Fruit fly (Drosophila melanogaster) whole organism, embryonic: ENCODE results near the gene Pop4.
A peak's percentile ranks its signal among the peaks of the same experiment; 100 is the strongest.

Source experiments
- Awh ChIP-seq: fragments of 200-800 bp; sonication (Bioruptor generic); IDR thresholded peaks from 2 replicates; pipeline ENCODE4, ENCODE4 v1.3.6; 2022; ENCODE audit warnings: missing biosample characterization, missing genetic modification characterization
- CG10462 ChIP-seq: fragments of 200-800 bp; sonication (Bioruptor generic); optimal IDR thresholded peaks from 2 replicates; lab custom pipeline; 2016; ENCODE audit warnings: missing biosample characterization, missing genetic modification characterization
- CG10565 ChIP-seq: fragments of 200-800 bp; sonication (Bioruptor generic); optimal IDR thresholded peaks from 3 replicates; lab custom pipeline; 2016; ENCODE audit warnings: missing biosample characterization, mild to moderate bottlenecking, missing genetic modification characterization
- CG11696 ChIP-seq: fragments of 200-800 bp; sonication (Bioruptor generic); IDR thresholded peaks from 2 replicates; pipeline ENCODE4 v1.3.6; 2022; ENCODE audit warnings: missing biosample characterization, missing genetic modification characterization
- CG12104 ChIP-seq: fragments of 200-800 bp; sonication (Bioruptor generic); optimal IDR thresholded peaks from 3 replicates; lab custom pipeline; 2016; ENCODE audit warnings: missing biosample characterization, missing genetic modification characterization
- CG15696 ChIP-seq: fragments of 200-800 bp; sonication (Bioruptor generic); optimal IDR thresholded peaks from 2 replicates; lab custom pipeline; 2019; ENCODE audit warnings: missing biosample characterization, mild to moderate bottlenecking, missing genetic modification characterization, moderate library complexity
- CG16815 ChIP-seq: fragments of 200-800 bp; sonication (Bioruptor generic); optimal IDR thresholded peaks from 3 replicates; lab custom pipeline; 2017; ENCODE audit warnings: missing biosample characterization, mild to moderate bottlenecking, missing genetic modification characterization
- CG17328 ChIP-seq: fragments of 200-800 bp; sonication (Bioruptor generic); IDR thresholded peaks from 2 replicates; pipeline ENCODE4 v1.3.6; 2022; ENCODE audit warnings: missing biosample characterization, missing genetic modification characterization
- CG1832 ChIP-seq: fragments of 200-800 bp; sonication (Bioruptor generic); optimal IDR thresholded peaks from 2 replicates; lab custom pipeline; 2017; ENCODE audit warnings: missing biosample characterization, mild to moderate bottlenecking, missing genetic modification characterization, inconsistent platforms
- CG3163 ChIP-seq: fragments of 200-800 bp; sonication (Bioruptor generic); optimal IDR thresholded peaks from 3 replicates; lab custom pipeline; 2016; ENCODE audit warnings: missing biosample characterization, missing genetic modification characterization
- CG4282 ChIP-seq: fragments of 200-800 bp; sonication (Bioruptor generic); optimal IDR thresholded peaks from 2 replicates; lab custom pipeline; 2016; ENCODE audit warnings: missing biosample characterization, missing genetic modification characterization
- CG4328 ChIP-seq: fragments of 200-800 bp; sonication (Bioruptor generic); optimal IDR thresholded peaks from 3 replicates; lab custom pipeline; 2017; ENCODE audit warnings: missing biosample characterization, missing genetic modification reagents, missing genetic modification characterization
- CG6654 ChIP-seq: fragments of 200-800 bp; sonication (Bioruptor generic); optimal IDR thresholded peaks from 2 replicates; lab custom pipeline; 2017; ENCODE audit warnings: missing biosample characterization, mild to moderate bottlenecking, missing genetic modification characterization
- CG6813 ChIP-seq: fragments of 200-800 bp; sonication (Bioruptor generic); optimal IDR thresholded peaks from 2 replicates; lab custom pipeline; 2017; ENCODE audit warnings: missing biosample characterization, missing genetic modification characterization, mild to moderate bottlenecking, moderate library complexity, missing genetic modification reagents
- CG7372 ChIP-seq: fragments of 200-800 bp; sonication (Bioruptor generic); IDR thresholded peaks from 2 replicates; pipeline ENCODE4 v1.3.6; 2022; ENCODE audit warnings: missing biosample characterization, missing genetic modification characterization
- CG7745 ChIP-seq: fragments of 200-800 bp; sonication (Bioruptor generic); optimal IDR thresholded peaks from 2 replicates; lab custom pipeline; 2018; ENCODE audit warnings: missing biosample characterization, mild to moderate bottlenecking, missing genetic modification characterization, moderate library complexity
- CG8359 ChIP-seq: fragments of 200-800 bp; sonication (Bioruptor generic); optimal IDR thresholded peaks from 2 replicates; lab custom pipeline; 2017; ENCODE audit warnings: missing biosample characterization, mild to moderate bottlenecking, missing genetic modification characterization, borderline replicate concordance
- CG8478 ChIP-seq: fragments of >200 bp; optimal IDR thresholded peaks from 2 replicates; lab custom pipeline; 2018
- CG9215 ChIP-seq: fragments of 200-800 bp; sonication (Bioruptor generic); IDR thresholded peaks from 2 replicates; pipeline ENCODE4 v1.3.6; 2022; ENCODE audit warnings: missing biosample characterization, missing genetic modification characterization
- D19A ChIP-seq: fragments of 200-800 bp; optimal IDR thresholded peaks from 3 replicates; lab custom pipeline; 2019; ENCODE audit warnings: missing biosample characterization, mild to moderate bottlenecking, missing genetic modification characterization, moderate library complexity
- Doc3 ChIP-seq: fragments of 200-800 bp; sonication (Bioruptor generic); IDR thresholded peaks from 3 replicates; pipeline ENCODE4 v1.3.6; 2022; ENCODE audit warnings: missing biosample characterization, missing genetic modification characterization; ENCODE audit not compliant: partially characterized antibody
- HHEX ChIP-seq: fragments of 200-800 bp; sonication (Bioruptor generic); optimal IDR thresholded peaks from 3 replicates; lab custom pipeline; 2017; ENCODE audit warnings: missing biosample characterization, mild to moderate bottlenecking, missing genetic modification characterization, missing genetic modification reagents
- Hmx ChIP-seq: fragments of 200-800 bp; sonication (Bioruptor generic); optimal IDR thresholded peaks from 2 replicates; lab custom pipeline; 2016; ENCODE audit warnings: missing biosample characterization, missing genetic modification characterization
- Lhr ChIP-seq: fragments of 200-800 bp; sonication (Bioruptor generic); optimal IDR thresholded peaks from 3 replicates; lab custom pipeline; 2017; ENCODE audit warnings: mild to moderate bottlenecking, missing biosample characterization, missing genetic modification reagents, missing genetic modification characterization
- Nf-YA ChIP-seq: fragments of 200-800 bp; sonication (Bioruptor generic); IDR thresholded peaks from 2 replicates; pipeline ENCODE4 v1.3.6; 2022; ENCODE audit warnings: missing biosample characterization, missing genetic modification characterization
- Oaz ChIP-seq: fragments of 200-800 bp; sonication (Bioruptor generic); IDR thresholded peaks from 2 replicates; pipeline ENCODE4 v1.3.6; 2022; ENCODE audit warnings: missing biosample characterization, missing genetic modification characterization
- Sry-β ChIP-seq: fragments of 200-800 bp; sonication (Bioruptor generic); optimal IDR thresholded peaks from 2 replicates; lab custom pipeline; 2018; ENCODE audit warnings: missing biosample characterization, mild to moderate bottlenecking, missing genetic modification characterization, moderate library complexity
- YL-1 ChIP-seq: fragments of 200-800 bp; sonication (Bioruptor generic); optimal IDR thresholded peaks from 3 replicates; lab custom pipeline; 2017; ENCODE audit warnings: missing biosample characterization, mild to moderate bottlenecking, missing genetic modification characterization
- amos ChIP-seq: fragments of 200-800 bp; sonication (Bioruptor generic); IDR thresholded peaks from 2 replicates; pipeline ENCODE4 v1.3.6; 2022; ENCODE audit warnings: missing biosample characterization, missing genetic modification characterization; ENCODE audit not compliant: partially characterized antibody
- bsh ChIP-seq, 2 experiments: fragments of 200-800 bp; sonication (Bioruptor generic); optimal IDR thresholded peaks; 2 replicates each; lab custom pipeline; 2017 to 2018; ENCODE audit warnings: mild to moderate bottlenecking in 2 of 2, missing biosample characterization in 2 of 2, missing genetic modification characterization in 2 of 2, moderate library complexity in 1 of 2
- crc ChIP-seq: fragments of 200-800 bp; sonication (Bioruptor generic); optimal IDR thresholded peaks from 2 replicates; lab custom pipeline; 2016; ENCODE audit warnings: missing biosample characterization, missing genetic modification characterization
- crp ChIP-seq, 2 experiments: fragments of 200-800 bp; sonication (Bioruptor generic); optimal IDR thresholded peaks; 2 replicates in 1 of 2; 3 replicates in 1 of 2; lab custom pipeline; 2017; ENCODE audit warnings: missing biosample characterization in 2 of 2, missing genetic modification characterization in 2 of 2, mild to moderate bottlenecking in 1 of 2, moderate library complexity in 1 of 2
- dimm ChIP-seq: fragments of 200-800 bp; sonication (Bioruptor generic); IDR thresholded peaks from 2 replicates; pipeline ENCODE4 v1.3.6; 2022; ENCODE audit warnings: missing biosample characterization, missing genetic modification characterization
- ewg ChIP-seq: fragments of 200-800 bp; sonication (Bioruptor generic); optimal IDR thresholded peaks from 3 replicates; lab custom pipeline; 2017; ENCODE audit warnings: mild to moderate bottlenecking, missing biosample characterization, missing genetic modification reagents, missing genetic modification characterization
- fd96Cb ChIP-seq: fragments of 200-800 bp; sonication (Bioruptor generic); optimal IDR thresholded peaks from 2 replicates; lab custom pipeline; 2018; ENCODE audit warnings: missing biosample characterization, mild to moderate bottlenecking, missing genetic modification characterization, moderate library complexity
- fru ChIP-seq: fragments of >200 bp; optimal IDR thresholded peaks from 2 replicates; lab custom pipeline; 2017
- ham ChIP-seq: fragments of 200-800 bp; sonication (Bioruptor generic); IDR thresholded peaks from 2 replicates; pipeline ENCODE4 v1.3.6; 2022; ENCODE audit warnings: missing biosample characterization, missing genetic modification characterization
- klu ChIP-seq: fragments of 200-800 bp; sonication (Bioruptor generic); IDR thresholded peaks from 2 replicates; pipeline ENCODE4 v1.3.6; 2022; ENCODE audit warnings: missing biosample characterization, missing genetic modification characterization
- lab ChIP-seq: fragments of 200-800 bp; sonication (Bioruptor generic); optimal IDR thresholded peaks from 3 replicates; lab custom pipeline; 2017; ENCODE audit warnings: missing biosample characterization, missing genetic modification characterization, mild to moderate bottlenecking, moderate library complexity, missing genetic modification reagents
- mirr ChIP-seq: fragments of 200-800 bp; sonication (Bioruptor generic); optimal IDR thresholded peaks from 3 replicates; lab custom pipeline; 2018; ENCODE audit warnings: missing biosample characterization, mild to moderate bottlenecking, missing genetic modification characterization
- nerfin-2 ChIP-seq: fragments of 200-800 bp; sonication (Bioruptor generic); IDR thresholded peaks from 2 replicates; pipeline ENCODE4 v1.3.6; 2022; ENCODE audit warnings: missing biosample characterization, missing genetic modification characterization; ENCODE audit not compliant: partially characterized antibody
- pan ChIP-seq, 4 experiments: fragments of >200 bp in 3 of 4; fragments of 200-800 bp in 1 of 4; sonication (Bioruptor generic) in 1 of 4; optimal IDR thresholded peaks in 3 of 4; IDR thresholded peaks in 1 of 4; 2 replicates each; pipeline versions ENCODE4 v1.3.6 to Lab custom; 2017 to 2022; ENCODE audit warnings: missing biosample characterization in 2 of 4, missing genetic modification characterization in 2 of 4, mixed read lengths in 1 of 4
- pros ChIP-seq: fragments of 200-800 bp; sonication (Bioruptor generic); optimal IDR thresholded peaks from 3 replicates; lab custom pipeline; 2019; ENCODE audit warnings: missing biosample characterization, mild to moderate bottlenecking, missing genetic modification characterization, moderate library complexity
- schlank ChIP-seq: fragments of 200-800 bp; sonication (Bioruptor generic); optimal IDR thresholded peaks from 2 replicates; lab custom pipeline; 2018; ENCODE audit warnings: missing biosample characterization, mild to moderate bottlenecking, missing genetic modification characterization
- slbo ChIP-seq: fragments of 200-800 bp; sonication (Bioruptor generic); IDR thresholded peaks from 2 replicates; pipeline ENCODE4 v1.3.6; 2022; ENCODE audit warnings: missing biosample characterization, missing genetic modification characterization
- sug ChIP-seq: fragments of 200-800 bp; optimal IDR thresholded peaks from 2 replicates; lab custom pipeline; 2019; ENCODE audit warnings: missing biosample characterization, mild to moderate bottlenecking, missing genetic modification characterization, moderate library complexity
- wor ChIP-seq: fragments of 200-800 bp; sonication (Bioruptor generic); IDR thresholded peaks from 2 replicates; pipeline ENCODE4 v1.3.6; 2022; ENCODE audit warnings: missing biosample characterization, missing genetic modification characterization

Pop4 gene

dm6 chr3L:8024278-8025140, 46.1 kb upstream of the Pop4 start (continued):
- TF ChIP-seq bsh (GFP tag; optimal IDR thresholded peaks at IDR 0.05; lab: Kevin White, UChicago) (peak; percentile 16 to 21), mirr (GFP tag; lab: Kevin White, UChicago) (peak; percentile 11), D19A (tag; lab: Kevin White, UChicago) (peak; percentile 27), CG7372 (GFP tag; lab: Robert Waterston, UW) (peak; percentile 64; the same call in 1 of the 2 replicates), CG9215 (GFP tag; lab: Robert Waterston, UW) (peak; percentile 57; the same call in 1 of the 2 replicates), crc (GFP tag; lab: Kevin White, UChicago) (no peak), nerfin-2 (GFP tag; lab: Robert Waterston, UW) (no peak), CG16815 (GFP tag; lab: Kevin White, UChicago) (no peak), crp (GFP tag; optimal IDR thresholded peaks at IDR 0.05; lab: Kevin White, UChicago) (peak in 1 of 2 experiments; percentile 70), YL-1 (GFP tag; lab: Kevin White, UChicago) (no peak), Lhr (GFP tag; lab: Kevin White, UChicago) (no peak), fru (no peak), CG10565 (GFP tag; lab: Kevin White, UChicago) (no peak), HHEX (peak; percentile 41), CG17328 (GFP tag; lab: Robert Waterston, UW) (0 out of 2 replicates have a peak, but pooled peaks have one; percentile 21), CG4282 (no peak), Awh (peak; percentile 53; the same call in 1 of the 2 replicates), CG15696 (tag; lab: Kevin White, UChicago) (peak; percentile 8), CG6813 (GFP tag; lab: Kevin White, UChicago) (no peak), lab (GFP tag; lab: Kevin White, UChicago) (peak; percentile 46), CG12104 (GFP tag; lab: Kevin White, UChicago) (peak; percentile 49), CG1832 (GFP tag; lab: Kevin White, UChicago) (peak; percentile 85), fd96Cb (tag; lab: Kevin White, UChicago) (peak; percentile 11), dimm (no peak), CG10462 (GFP tag; lab: Kevin White, UChicago) (no peak), CG3163 (GFP tag; lab: Kevin White, UChicago) (no peak), CG7745 (tag; lab: Kevin White, UChicago) (peak; percentile 96), pan (optimal IDR thresholded peaks at IDR 0.05; lab: Kevin White, UChicago) (no peak), pan (GFP tag; optimal IDR thresholded peaks at IDR 0.05 in 1 of 2, IDR thresholded peaks at IDR 0.05 in 1 of 2) (peak in 1 of 2 experiments; percentile 79), Doc3 (GFP tag; lab: Robert Waterston, UW) (no peak), amos (GFP tag; lab: Robert Waterston, UW) (no peak), Oaz (GFP tag; lab: Robert Waterston, UW) (no peak), CG8478 (lab: Kevin White, UChicago) (no peak), sug (peak; percentile 93), Hmx (GFP tag; lab: Kevin White, UChicago) (peak; percentile 28), CG6654 (GFP tag; lab: Kevin White, UChicago) (no peak), ham (0 out of 2 replicates have a peak, but pooled peaks have one; percentile 18), Nf-YA (GFP tag; lab: Robert Waterston, UW) (0 out of 2 replicates have a peak, but pooled peaks have one; percentile 23), slbo (GFP tag; lab: Robert Waterston, UW) (peak; percentile 72), CG4328 (peak; percentile 4), CG11696 (peak; percentile 67), CG8359 (GFP tag; lab: Kevin White, UChicago) (no peak), wor (GFP tag; lab: Robert Waterston, UW) (peak; percentile 46; the same call in 1 of the 2 replicates), klu (GFP tag; lab: Robert Waterston, UW) (peak; percentile 53), ewg (GFP tag; lab: Kevin White, UChicago) (no peak), schlank (tag; lab: Kevin White, UChicago) (no peak), Sry-β (GFP tag; lab: Kevin White, UChicago) (peak; percentile 22), pros (GFP tag; lab: Kevin White, UChicago) (peak; percentile 45)
